Worm (Caenorhabditis elegans) whole organism, L4/young adult: ENCODE measurements around the gene C55C3.3.

Experiments used
- W03F9.2 ChIP-seq: fragments of 150-350 bp; optimal IDR thresholded peaks from 2 replicates; lab custom pipeline; 2014; ENCODE audit warnings: missing biosample characterization, missing genetic modification characterization
- dao-5 ChIP-seq: sonication (generic microtip); optimal IDR thresholded peaks from 2 replicates; lab custom pipeline; 2016; ENCODE audit warnings: missing genotype, missing genetic modification characterization, moderate library complexity, missing compliant biosample characterization
- him-1 ChIP-seq: sonication (generic microtip); optimal IDR thresholded peaks from 2 replicates; lab custom pipeline; 2016; ENCODE audit warnings: missing genotype, missing genetic modification reagents, missing genetic modification characterization, missing compliant biosample characterization

ce11 chrIV:5671325-5671724 lies 13.8 kb upstream of the C55C3.3 start:
- TF ChIP-seq him-1 (tag; lab: Kevin White, UChicago) (no peak), W03F9.2 (tag; lab: Kevin White, UChicago) (no peak), dao-5 (tag; lab: Kevin White, UChicago) (no peak)
